Worm (Caenorhabditis elegans) whole organism, mixed stage, embryonic: ENCODE measurements around the gene srh-300.

Experiments
- M03D4.4 ChIP-seq: sonication (generic microtip); optimal IDR thresholded peaks from 2 replicates; lab custom pipeline; 2017; ENCODE audit warnings: mild to moderate bottlenecking, missing genetic modification characterization, missing compliant biosample characterization
- bed-3 ChIP-seq: fragments of 200-800 bp; sonication (Bioruptor generic); optimal IDR thresholded peaks from 3 replicates; lab custom pipeline; 2018; ENCODE audit warnings: mild to moderate bottlenecking, missing genetic modification characterization, moderate library complexity, missing compliant biosample characterization
- blmp-1 ChIP-seq: fragments of 150-350 bp; optimal IDR thresholded peaks from 2 replicates; lab custom pipeline; 2014; ENCODE audit warnings: missing biosample characterization, missing genetic modification characterization
- ceh-39 ChIP-seq: fragments of 150-350 bp; optimal IDR thresholded peaks from 2 replicates; lab custom pipeline; 2014; ENCODE audit warnings: missing biosample characterization, missing genetic modification characterization
- ceh-43 ChIP-seq: fragments of 200-800 bp; sonication (Bioruptor generic); optimal IDR thresholded peaks from 2 replicates; lab custom pipeline; 2018; ENCODE audit warnings: mild to moderate bottlenecking, missing genetic modification characterization, moderate library complexity, missing compliant biosample characterization
- ceh-83 ChIP-seq: fragments of 200-800 bp; sonication (Bioruptor generic); optimal IDR thresholded peaks from 2 replicates; lab custom pipeline; 2018; ENCODE audit warnings: mild to moderate bottlenecking, missing genetic modification characterization, missing compliant biosample characterization
- ces-1 ChIP-seq: fragments of 150-350 bp; optimal IDR thresholded peaks from 2 replicates; lab custom pipeline; 2014; ENCODE audit warnings: missing biosample characterization, missing genetic modification reagents, missing genetic modification characterization
- cnd-1 ChIP-seq: fragments of 200-800 bp; sonication (Bioruptor generic); optimal IDR thresholded peaks from 2 replicates; lab custom pipeline; 2018; ENCODE audit warnings: mild to moderate bottlenecking, missing genetic modification characterization, missing compliant biosample characterization
- drap-1 ChIP-seq: fragments of 200-800 bp; sonication (Bioruptor generic); optimal IDR thresholded peaks from 3 replicates; lab custom pipeline; 2018; ENCODE audit warnings: mild to moderate bottlenecking, missing genetic modification characterization, missing compliant biosample characterization
- elt-1 ChIP-seq: sonication (generic microtip); optimal IDR thresholded peaks from 2 replicates; lab custom pipeline; 2017; ENCODE audit warnings: missing genetic modification characterization, mild to moderate bottlenecking, missing compliant biosample characterization, antibody characterized with exemption, moderate library complexity, borderline replicate concordance; ENCODE audit not compliant: insufficient read depth
- elt-3 ChIP-seq: fragments of 150-350 bp; optimal IDR thresholded peaks from 2 replicates; lab custom pipeline; 2014; ENCODE audit warnings: missing biosample characterization, missing genetic modification characterization
- flh-1 ChIP-seq: fragments of 200-800 bp; sonication (Bioruptor generic); optimal IDR thresholded peaks from 2 replicates; lab custom pipeline; 2018; ENCODE audit warnings: mild to moderate bottlenecking, missing genetic modification characterization, moderate library complexity, missing compliant biosample characterization
- ham-2 ChIP-seq: fragments of 200-800 bp; sonication (Bioruptor generic); optimal IDR thresholded peaks from 2 replicates; lab custom pipeline; 2018; ENCODE audit warnings: mild to moderate bottlenecking, missing genetic modification characterization, missing compliant biosample characterization
- hlh-1 ChIP-seq: fragments of 150-350 bp; optimal IDR thresholded peaks from 2 replicates; lab custom pipeline; 2014; ENCODE audit warnings: missing biosample characterization, missing genetic modification reagents, missing genetic modification characterization
- lin-13 ChIP-seq: fragments of 150-350 bp; optimal IDR thresholded peaks from 2 replicates; lab custom pipeline; 2014; ENCODE audit warnings: missing biosample characterization, missing genetic modification characterization
- lin-32 ChIP-seq: fragments of 200-800 bp; sonication (Bioruptor generic); optimal IDR thresholded peaks from 2 replicates; lab custom pipeline; 2018; ENCODE audit warnings: mild to moderate bottlenecking, missing genetic modification characterization, missing compliant biosample characterization
- lsy-2 ChIP-seq: fragments of 150-350 bp; optimal IDR thresholded peaks from 2 replicates; lab custom pipeline; 2014; ENCODE audit warnings: missing biosample characterization, missing genetic modification characterization
- mab-5 ChIP-seq: fragments of 150-350 bp; optimal IDR thresholded peaks from 2 replicates; lab custom pipeline; 2014; ENCODE audit warnings: missing biosample characterization, missing genetic modification characterization
- mep-1 ChIP-seq: fragments of 150-350 bp; optimal IDR thresholded peaks from 2 replicates; lab custom pipeline; 2017; ENCODE audit warnings: missing biosample characterization, missing genetic modification reagents, missing genetic modification characterization, inconsistent platforms
- mls-2 ChIP-seq: sonication (generic microtip); optimal IDR thresholded peaks from 2 replicates; lab custom pipeline; 2016; ENCODE audit warnings: mild to moderate bottlenecking, missing genetic modification characterization, moderate library complexity, missing compliant biosample characterization
- nhr-12 ChIP-seq: fragments of 150-350 bp; optimal IDR thresholded peaks from 2 replicates; lab custom pipeline; 2014; ENCODE audit warnings: missing biosample characterization, missing genetic modification characterization
- nhr-2 ChIP-seq: fragments of 150-350 bp; optimal IDR thresholded peaks from 2 replicates; lab custom pipeline; 2014; ENCODE audit warnings: missing biosample characterization, missing genetic modification characterization
- nhr-237 ChIP-seq: fragments of 150-350 bp; optimal IDR thresholded peaks from 2 replicates; lab custom pipeline; 2014; ENCODE audit warnings: missing biosample characterization, missing genetic modification characterization
- nhr-76 ChIP-seq: sonication (generic microtip); optimal IDR thresholded peaks from 2 replicates; lab custom pipeline; 2017; ENCODE audit warnings: missing biosample characterization, missing genetic modification characterization
- pha-4 ChIP-seq: fragments of 150-350 bp; optimal IDR thresholded peaks from 2 replicates; lab custom pipeline; 2018; ENCODE audit warnings: missing biosample characterization, missing genetic modification reagents, missing genetic modification characterization
- sem-2 ChIP-seq: fragments of 200-800 bp; sonication (Bioruptor generic); optimal IDR thresholded peaks from 2 replicates; lab custom pipeline; 2018; ENCODE audit warnings: mild to moderate bottlenecking, missing genetic modification characterization, missing compliant biosample characterization
- snpc-4 ChIP-seq: fragments of 150-350 bp; optimal IDR thresholded peaks from 2 replicates; lab custom pipeline; 2014; ENCODE audit warnings: missing biosample characterization, missing genetic modification characterization
- sptf-1 ChIP-seq: sonication (generic microtip); optimal IDR thresholded peaks from 2 replicates; lab custom pipeline; 2017; ENCODE audit warnings: mild to moderate bottlenecking, missing genetic modification characterization, moderate library complexity, missing compliant biosample characterization
- tbx-8 ChIP-seq: fragments of 200-800 bp; sonication (Bioruptor generic); optimal IDR thresholded peaks from 2 replicates; lab custom pipeline; 2018; ENCODE audit warnings: mild to moderate bottlenecking, missing genetic modification characterization, moderate library complexity, missing compliant biosample characterization
- unc-120 ChIP-seq: sonication (generic microtip); optimal IDR thresholded peaks from 2 replicates; lab custom pipeline; 2017; ENCODE audit warnings: missing genetic modification characterization, missing compliant biosample characterization; ENCODE audit not compliant: poor library complexity, severe bottlenecking
- unc-39 ChIP-seq: fragments of 150-350 bp; optimal IDR thresholded peaks from 2 replicates; lab custom pipeline; 2014; ENCODE audit warnings: missing biosample characterization, missing genetic modification characterization
- unc-62 ChIP-seq: fragments of 150-350 bp; optimal IDR thresholded peaks from 2 replicates; lab custom pipeline; 2014; ENCODE audit warnings: missing biosample characterization, missing genetic modification reagents, missing genetic modification characterization
- zip-8 ChIP-seq: fragments of 150-350 bp; optimal IDR thresholded peaks from 2 replicates; lab custom pipeline; 2014; ENCODE audit warnings: missing biosample characterization, missing genetic modification characterization
- ztf-11 ChIP-seq: fragments of 150-350 bp; optimal IDR thresholded peaks from 2 replicates; lab custom pipeline; 2014; ENCODE audit warnings: missing biosample characterization, missing genetic modification characterization

Gene srh-300

DNA sequence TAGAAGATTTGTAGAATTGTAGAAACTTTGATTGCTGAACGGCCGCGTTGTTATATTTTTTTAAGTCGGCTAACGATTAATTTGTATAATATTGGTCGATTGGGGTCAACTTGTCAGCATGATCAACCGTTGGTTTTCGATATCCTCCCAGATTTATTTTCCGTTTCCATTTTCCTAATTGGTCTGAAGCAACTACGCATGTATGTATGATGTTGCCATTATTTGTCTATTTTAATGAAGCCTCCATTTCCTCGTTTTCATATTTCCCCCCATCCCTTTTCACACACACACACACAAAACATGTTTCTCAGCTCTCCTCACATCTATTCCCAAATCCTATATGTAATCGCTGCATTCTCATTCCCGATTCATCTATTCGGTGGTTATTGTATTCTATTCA, 21.4 kb upstream of the srh-300 start, which contains the start of gene srh-287:
srh-287 (plus strand) TSS at position 301 of the 400 bp plus-strand sequence.
- no peak for TF ChIP-seq nhr-12
- no peak for TF ChIP-seq elt-1 (tag; lab: Kevin White, UChicago)
- no peak for TF ChIP-seq lsy-2 (tag; lab: Kevin White, UChicago)
- no peak for TF ChIP-seq ceh-39 (tag; lab: Kevin White, UChicago)
- TF ChIP-seq sptf-1 (tag; lab: Kevin White, UChicago), result no peak
- TF ChIP-seq pha-4 (tag; lab: Kevin White, UChicago), result no peak
- no peak for TF ChIP-seq ces-1 (GFP tag; lab: Kevin White, UChicago)
- TF ChIP-seq unc-120, result no peak
- TF ChIP-seq lin-13 (tag; lab: Kevin White, UChicago), result no peak
- no peak for TF ChIP-seq ztf-11 (tag; lab: Kevin White, UChicago)
- no peak for TF ChIP-seq snpc-4 (tag; lab: Kevin White, UChicago)
- no peak for TF ChIP-seq nhr-237
- TF ChIP-seq cnd-1, result no peak
- no peak for TF ChIP-seq drap-1
- TF ChIP-seq unc-39 (tag; lab: Kevin White, UChicago), result no peak
- TF ChIP-seq nhr-76, result no peak
- no peak for TF ChIP-seq elt-3

DNA sequence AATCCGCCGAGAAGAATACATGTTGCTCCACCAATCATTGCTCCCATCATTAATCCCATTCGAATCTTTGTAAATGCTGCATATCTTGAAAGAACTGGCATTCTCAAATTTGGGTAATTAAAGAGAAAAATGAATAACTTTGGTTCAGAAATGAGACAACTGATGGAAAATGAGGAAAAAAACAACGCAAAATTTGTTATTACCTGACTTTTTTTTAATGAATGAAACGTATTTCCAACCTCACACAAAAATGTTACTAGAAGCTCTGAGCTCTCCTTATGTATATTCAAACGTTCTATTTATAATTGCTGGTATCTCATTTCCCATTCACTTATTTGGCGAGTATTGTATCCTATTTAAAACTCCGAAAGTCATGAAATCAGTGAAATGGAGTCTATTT, 19.4 kb upstream of the srh-300 start, which contains the start of the genes Y94A7B.11 and srh-292:
Y94A7B.11 (minus strand) TSS at position 101 of the 400 bp plus-strand sequence.
srh-292 (plus strand) TSS at position 251 of the 400 bp plus-strand sequence.
- no peak for TF ChIP-seq unc-39 (tag; lab: Kevin White, UChicago)
- TF ChIP-seq hlh-1 (tag; lab: Kevin White, UChicago), result no peak
- no peak for TF ChIP-seq nhr-2 (tag; lab: Kevin White, UChicago)
- no peak for TF ChIP-seq elt-1 (tag; lab: Kevin White, UChicago)
- TF ChIP-seq ceh-39 (tag; lab: Kevin White, UChicago), result no peak
- no peak for TF ChIP-seq lsy-2 (tag; lab: Kevin White, UChicago)
- TF ChIP-seq nhr-237, result no peak
- no peak for TF ChIP-seq M03D4.4 (tag; lab: Kevin White, UChicago)
- no peak for TF ChIP-seq blmp-1
- no peak for TF ChIP-seq sptf-1 (tag; lab: Kevin White, UChicago)
- no peak for TF ChIP-seq lin-13 (tag; lab: Kevin White, UChicago)
- no peak for TF ChIP-seq bed-3 (GFP tag; lab: Kevin White, UChicago)
- TF ChIP-seq ceh-43 (GFP tag; lab: Kevin White, UChicago), result no peak
- no peak for TF ChIP-seq ceh-83
- TF ChIP-seq zip-8 (tag; lab: Kevin White, UChicago), result no peak
- TF ChIP-seq ztf-11 (tag; lab: Kevin White, UChicago), result no peak
- no peak for TF ChIP-seq unc-62 (GFP tag; lab: Kevin White, UChicago)

DNA sequence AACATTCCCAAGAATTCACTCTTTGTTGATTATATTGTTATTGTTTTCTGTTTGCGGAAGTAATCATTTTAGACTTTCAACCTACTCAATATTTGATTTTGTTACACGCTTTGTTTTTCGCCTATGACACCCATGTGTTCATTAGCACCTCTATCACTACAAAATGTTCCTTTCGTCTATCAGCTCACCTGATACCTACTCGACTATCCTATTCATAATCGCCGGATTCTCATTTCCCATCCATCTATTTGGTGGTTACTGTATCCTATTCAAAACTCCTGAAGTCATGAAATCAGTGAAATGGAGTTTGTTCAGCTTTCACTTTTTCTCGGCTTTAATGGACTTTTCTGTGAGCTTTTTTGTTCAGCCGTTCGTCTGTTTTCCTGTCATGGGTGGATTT, 16.6 kb upstream of the srh-300 start, which contains the start of gene srh-291:
srh-291 (plus strand) TSS at position 301 of the 400 bp plus-strand sequence.
- no peak for TF ChIP-seq nhr-12
- no peak for TF ChIP-seq nhr-2 (tag; lab: Kevin White, UChicago)
- TF ChIP-seq unc-120, result no peak
- TF ChIP-seq blmp-1, result no peak

DNA sequence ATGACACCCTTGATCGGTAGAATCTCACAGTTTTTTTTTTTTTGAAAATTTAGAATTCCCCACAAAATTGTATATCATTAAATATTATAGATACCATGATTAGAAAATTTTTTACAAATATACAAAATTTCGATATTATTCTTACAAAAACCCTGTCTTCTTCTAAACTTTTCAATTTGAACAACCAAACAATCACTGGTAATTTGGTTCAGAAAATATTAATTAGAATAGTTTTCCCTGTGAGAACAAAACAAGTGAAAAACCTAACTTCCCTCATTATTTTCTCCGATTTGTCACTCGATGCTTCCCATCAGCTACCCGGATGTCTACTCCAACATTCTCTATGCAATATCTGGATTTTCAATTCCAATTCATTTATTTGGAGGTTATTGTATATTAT, 11.9 kb upstream of the srh-300 start, which contains the start of gene srh-296:
srh-296 (plus strand) TSS at position 301 of the 400 bp plus-strand sequence.
- no peak for TF ChIP-seq sem-2 (GFP tag; lab: Kevin White, UChicago)
- no peak for TF ChIP-seq zip-8 (tag; lab: Kevin White, UChicago)
- TF ChIP-seq flh-1 (GFP tag; lab: Kevin White, UChicago), result no peak
- no peak for TF ChIP-seq nhr-12
- TF ChIP-seq snpc-4 (tag; lab: Kevin White, UChicago), result no peak
- no peak for TF ChIP-seq nhr-2 (tag; lab: Kevin White, UChicago)
- TF ChIP-seq M03D4.4 (tag; lab: Kevin White, UChicago), result no peak
- no peak for TF ChIP-seq ceh-43 (GFP tag; lab: Kevin White, UChicago)
- no peak for TF ChIP-seq unc-120
- no peak for TF ChIP-seq ztf-11 (tag; lab: Kevin White, UChicago)
- no peak for TF ChIP-seq lin-32 (GFP tag; lab: Kevin White, UChicago)
- TF ChIP-seq mls-2 (tag; lab: Kevin White, UChicago), result no peak
- no peak for TF ChIP-seq lin-13 (tag; lab: Kevin White, UChicago)
- TF ChIP-seq mab-5 (tag; lab: Kevin White, UChicago), result no peak
- no peak for TF ChIP-seq nhr-237
- no peak for TF ChIP-seq blmp-1
- no peak for TF ChIP-seq ham-2 (GFP tag; lab: Kevin White, UChicago)
- no peak for TF ChIP-seq tbx-8 (GFP tag; lab: Kevin White, UChicago)
- no peak for TF ChIP-seq mep-1 (tag; lab: Kevin White, UChicago)
- TF ChIP-seq, all 35 proteins: peak for 0
